Fruit fly (Drosophila melanogaster) whole organism, embryonic: Measurements from ENCODE around the gene Snx21.

Source experiments
- CG10209 ChIP-seq: fragments of 200-800 bp; sonication (Bioruptor generic); optimal IDR thresholded peaks from 3 replicates; lab custom pipeline; 2017; ENCODE audit warnings: missing biosample characterization, mild to moderate bottlenecking, missing genetic modification characterization, missing genetic modification reagents
- CG10654 ChIP-seq: fragments of 200-800 bp; sonication (Bioruptor generic); optimal IDR thresholded peaks from 2 replicates; lab custom pipeline; 2016; ENCODE audit warnings: missing biosample characterization, missing genetic modification characterization
- CG11093 ChIP-seq: fragments of 200-800 bp; sonication (Bioruptor generic); IDR thresholded peaks from 3 replicates; pipeline ENCODE4 v1.3.6; 2022; ENCODE audit warnings: missing biosample characterization, missing genetic modification characterization
- CG11504 ChIP-seq: fragments of 200-800 bp; sonication (Bioruptor generic); optimal IDR thresholded peaks from 3 replicates; lab custom pipeline; 2019; ENCODE audit warnings: missing biosample characterization, mild to moderate bottlenecking, missing genetic modification characterization, moderate library complexity
- CG11560 ChIP-seq: fragments of 200-800 bp; sonication (Bioruptor generic); IDR thresholded peaks from 3 replicates; pipeline ENCODE4 v1.3.6; 2022; ENCODE audit warnings: missing biosample characterization, missing genetic modification characterization
- CG12299 ChIP-seq: fragments of 200-800 bp; sonication (Bioruptor generic); optimal IDR thresholded peaks from 2 replicates; lab custom pipeline; 2018; ENCODE audit warnings: missing biosample characterization, mild to moderate bottlenecking, missing genetic modification characterization
- CG12391 ChIP-seq: fragments of 200-800 bp; sonication (Bioruptor generic); optimal IDR thresholded peaks from 3 replicates; lab custom pipeline; 2018; ENCODE audit warnings: missing biosample characterization, mild to moderate bottlenecking, missing genetic modification characterization, moderate library complexity
- CG12769 ChIP-seq: fragments of 200-800 bp; sonication (Bioruptor generic); optimal IDR thresholded peaks from 2 replicates; lab custom pipeline; 2019; ENCODE audit warnings: missing biosample characterization, mild to moderate bottlenecking, missing genetic modification characterization, moderate library complexity
- CG13424 ChIP-seq: fragments of 200-800 bp; sonication (Bioruptor generic); optimal IDR thresholded peaks from 2 replicates; lab custom pipeline; 2019; ENCODE audit warnings: missing biosample characterization, mild to moderate bottlenecking, missing genetic modification characterization, moderate library complexity
- CG13624 ChIP-seq: fragments of 200-800 bp; sonication (Bioruptor generic); optimal IDR thresholded peaks from 2 replicates; lab custom pipeline; 2016; ENCODE audit warnings: missing biosample characterization, missing genetic modification characterization
- CG13894 ChIP-seq: fragments of 200-800 bp; sonication (Bioruptor generic); optimal IDR thresholded peaks from 3 replicates; lab custom pipeline; 2018; ENCODE audit warnings: missing biosample characterization, mild to moderate bottlenecking, missing genetic modification characterization, moderate library complexity
- CG14441 ChIP-seq: fragments of 200-800 bp; sonication (Bioruptor generic); IDR thresholded peaks from 2 replicates; pipeline ENCODE4 v1.3.6; 2022; ENCODE audit warnings: missing biosample characterization, missing genetic modification characterization
- CG17361 ChIP-seq: fragments of 200-800 bp; sonication (Bioruptor generic); IDR thresholded peaks from 3 replicates; pipeline ENCODE4 v1.3.6; 2022; ENCODE audit warnings: missing biosample characterization, missing genetic modification characterization
- CG2199 ChIP-seq: fragments of 200-800 bp; sonication (Bioruptor generic); IDR thresholded peaks from 3 replicates; pipeline ENCODE4 v1.3.6; 2022; ENCODE audit warnings: missing biosample characterization, missing genetic modification characterization
- CG3847 ChIP-seq: fragments of 200-800 bp; sonication (Bioruptor generic); IDR thresholded peaks from 2 replicates; pipeline ENCODE4 v1.3.6; 2022; ENCODE audit warnings: missing biosample characterization, missing genetic modification characterization
- CG4707 ChIP-seq: fragments of 200-800 bp; sonication (Bioruptor generic); optimal IDR thresholded peaks from 2 replicates; lab custom pipeline; 2018; ENCODE audit warnings: missing biosample characterization, mild to moderate bottlenecking, missing genetic modification characterization, moderate library complexity
- CG6765 ChIP-seq: fragments of 200-800 bp; sonication (Bioruptor generic); optimal IDR thresholded peaks from 3 replicates; lab custom pipeline; 2017; ENCODE audit warnings: missing biosample characterization, mild to moderate bottlenecking, missing genetic modification characterization
- CG7372 ChIP-seq: fragments of 200-800 bp; sonication (Bioruptor generic); IDR thresholded peaks from 2 replicates; pipeline ENCODE4 v1.3.6; 2022; ENCODE audit warnings: missing biosample characterization, missing genetic modification characterization
- CG8281 ChIP-seq: fragments of 200-800 bp; sonication (Bioruptor generic); optimal IDR thresholded peaks from 2 replicates; lab custom pipeline; 2018; ENCODE audit warnings: missing biosample characterization, mild to moderate bottlenecking, missing genetic modification characterization, moderate library complexity
- Drgx ChIP-seq: fragments of 200-800 bp; sonication (Bioruptor generic); IDR thresholded peaks from 2 replicates; pipeline ENCODE4 v1.3.6; 2022; ENCODE audit warnings: missing biosample characterization, missing genetic modification characterization
- E2f2 ChIP-seq: fragments of 200-800 bp; sonication (Bioruptor generic); IDR thresholded peaks from 2 replicates; pipeline ENCODE4 v1.3.6; 2022; ENCODE audit warnings: missing biosample characterization, missing genetic modification characterization
- HLH4C ChIP-seq: fragments of 200-800 bp; sonication (Bioruptor generic); IDR thresholded peaks from 3 replicates; pipeline ENCODE4 v1.3.6; 2022; ENCODE audit warnings: missing biosample characterization, missing genetic modification characterization; ENCODE audit not compliant: partially characterized antibody
- Jarid2 ChIP-seq: fragments of 200-800 bp; sonication (Bioruptor generic); optimal IDR thresholded peaks from 3 replicates; lab custom pipeline; 2017; ENCODE audit warnings: mild to moderate bottlenecking, missing biosample characterization, missing genetic modification reagents, missing genetic modification characterization
- Med ChIP-seq: fragments of 200-800 bp; sonication (Bioruptor generic); peaks from one replicate; lab custom pipeline; 2016; ENCODE audit warnings: missing biosample characterization, missing genetic modification characterization, mild to moderate bottlenecking, inconsistent platforms, moderate library complexity
- Mes4 ChIP-seq: fragments of 200-800 bp; sonication (Bioruptor generic); optimal IDR thresholded peaks from 2 replicates; lab custom pipeline; 2016; ENCODE audit warnings: missing biosample characterization, missing genetic modification characterization
- Mrtf ChIP-seq: fragments of 200-800 bp; sonication (Bioruptor generic); IDR thresholded peaks from 3 replicates; pipeline ENCODE4 v1.3.6; 2022; ENCODE audit warnings: missing biosample characterization, missing genetic modification characterization
- Six4 ChIP-seq: fragments of 200-800 bp; sonication (Bioruptor generic); optimal IDR thresholded peaks from 2 replicates; lab custom pipeline; 2016; ENCODE audit warnings: missing biosample characterization, missing genetic modification characterization
- ac ChIP-seq: fragments of 200-800 bp; sonication (Bioruptor generic); optimal IDR thresholded peaks from 3 replicates; lab custom pipeline; 2017; ENCODE audit warnings: missing biosample characterization, mild to moderate bottlenecking, missing genetic modification characterization
- ara ChIP-seq: fragments of 200-800 bp; sonication (Bioruptor generic); IDR thresholded peaks from 2 replicates; pipeline ENCODE4 v1.3.6; 2022; ENCODE audit warnings: missing biosample characterization, missing genetic modification characterization
- ase ChIP-seq: fragments of 200-800 bp; sonication (Bioruptor generic); IDR thresholded peaks from 3 replicates; pipeline ENCODE4 v1.3.6; 2022; ENCODE audit warnings: missing biosample characterization, missing genetic modification characterization
- btn ChIP-seq: fragments of 200-800 bp; sonication (Bioruptor generic); optimal IDR thresholded peaks from 2 replicates; lab custom pipeline; 2016; ENCODE audit warnings: missing biosample characterization, missing genetic modification characterization
- cg ChIP-seq: fragments of 200-800 bp; sonication (Bioruptor generic); optimal IDR thresholded peaks from 3 replicates; lab custom pipeline; 2019; ENCODE audit warnings: missing biosample characterization, mild to moderate bottlenecking, missing genetic modification characterization, moderate library complexity
- chinmo ChIP-seq: fragments of 200-800 bp; sonication (Bioruptor generic); IDR thresholded peaks from 4 replicates; pipeline ENCODE4 v1.3.6; 2022; ENCODE audit warnings: missing biosample characterization, missing genetic modification characterization; ENCODE audit not compliant: partially characterized antibody
- cwo ChIP-seq: fragments of 200-800 bp; sonication (Bioruptor generic); optimal IDR thresholded peaks from 3 replicates; lab custom pipeline; 2017; ENCODE audit warnings: missing biosample characterization, missing genetic modification characterization, mild to moderate bottlenecking, moderate library complexity, missing genetic modification reagents
- dmrt99B ChIP-seq: fragments of 200-800 bp; sonication (Bioruptor generic); optimal IDR thresholded peaks from 2 replicates; lab custom pipeline; 2018; ENCODE audit warnings: missing biosample characterization, mild to moderate bottlenecking, missing genetic modification characterization, moderate library complexity
- dysf ChIP-seq: fragments of 200-800 bp; sonication (Bioruptor generic); IDR thresholded peaks from 3 replicates; pipeline ENCODE4 v1.3.6; 2022; ENCODE audit warnings: missing biosample characterization, missing genetic modification characterization
- eyg ChIP-seq: fragments of 200-800 bp; sonication (Bioruptor generic); optimal IDR thresholded peaks from 3 replicates; lab custom pipeline; 2016; ENCODE audit warnings: missing biosample characterization, missing genetic modification characterization
- ftz-f1 ChIP-seq: fragments of 200-800 bp; sonication (Bioruptor generic); optimal IDR thresholded peaks from 2 replicates; lab custom pipeline; 2016; ENCODE audit warnings: missing biosample characterization, missing genetic modification characterization
- gce ChIP-seq: fragments of 200-800 bp; sonication (Bioruptor generic); IDR thresholded peaks from 3 replicates; pipeline ENCODE4 v1.3.6; 2022; ENCODE audit warnings: missing biosample characterization, missing genetic modification characterization
- grau ChIP-seq: fragments of 200-800 bp; optimal IDR thresholded peaks from 3 replicates; lab custom pipeline; 2019; ENCODE audit warnings: missing biosample characterization, mild to moderate bottlenecking, missing genetic modification characterization, moderate library complexity
- lbe ChIP-seq: fragments of 200-800 bp; sonication (Bioruptor generic); optimal IDR thresholded peaks from 2 replicates; lab custom pipeline; 2016; ENCODE audit warnings: missing biosample characterization, mild to moderate bottlenecking, missing genetic modification characterization
- lilli ChIP-seq: fragments of 200-800 bp; sonication (Bioruptor generic); optimal IDR thresholded peaks from 3 replicates; lab custom pipeline; 2016; ENCODE audit warnings: missing biosample characterization, missing genetic modification characterization
- pb ChIP-seq: fragments of 200-800 bp; sonication (Bioruptor generic); optimal IDR thresholded peaks from 3 replicates; lab custom pipeline; 2016; ENCODE audit warnings: missing biosample characterization, missing genetic modification characterization
- prd ChIP-seq, 3 experiments: fragments of >200 bp in 2 of 3; fragments of 200-800 bp in 1 of 3; sonication (Bioruptor generic) in 1 of 3; optimal IDR thresholded peaks in 2 of 3; IDR thresholded peaks in 1 of 3; 2 replicates in 2 of 3; 3 replicates in 1 of 3; pipeline versions ENCODE4 v1.3.6 to Lab custom; 2017 to 2022; ENCODE audit warnings: missing biosample characterization in 1 of 3, missing genetic modification characterization in 1 of 3
- sob ChIP-seq: fragments of 200-800 bp; sonication (Bioruptor generic); IDR thresholded peaks from 2 replicates; pipeline ENCODE4 v1.3.6; 2022; ENCODE audit warnings: missing biosample characterization, missing genetic modification characterization
- usp ChIP-seq: fragments of >200 bp; optimal IDR thresholded peaks from 2 replicates; lab custom pipeline; 2017; ENCODE audit warnings: missing biosample characterization, missing genetic modification characterization
- vvl ChIP-seq: fragments of 200-800 bp; sonication (Bioruptor generic); IDR thresholded peaks from 2 replicates; pipeline ENCODE4 v1.3.6; 2022; ENCODE audit warnings: missing biosample characterization, missing genetic modification characterization

Snx21 gene

dm6 chr2L:2731370-2732138 lies 33.9 kb downstream of the Snx21 start (continued):
- no peak for TF ChIP-seq CG8281 (tag; lab: Kevin White, UChicago)
- no peak for TF ChIP-seq ac (GFP tag; lab: Kevin White, UChicago)
- peak; percentile 9 for TF ChIP-seq eyg (GFP tag; lab: Kevin White, UChicago)
- peak; percentile 47; the same call in 1 of the 3 replicates for TF ChIP-seq ase
- no peak for TF ChIP-seq CG4707
- TF ChIP-seq cg (GFP tag; lab: Kevin White, UChicago): peak; percentile 3
- TF ChIP-seq CG10654 (GFP tag; lab: Kevin White, UChicago): no peak
- no peak for TF ChIP-seq usp (GFP tag; lab: Kevin White, UChicago)
- TF ChIP-seq btn (GFP tag; lab: Kevin White, UChicago): no peak
- peak; percentile 39; the same call in 1 of the 3 replicates for TF ChIP-seq dysf (GFP tag; lab: Robert Waterston, UW)
- TF ChIP-seq CG13624 (GFP tag; lab: Kevin White, UChicago): peak; percentile 18
- TF ChIP-seq CG13424 (tag; lab: Kevin White, UChicago): peak; percentile 21
- no peak for TF ChIP-seq lbe (GFP tag; lab: Kevin White, UChicago)
- TF ChIP-seq lilli (GFP tag; lab: Kevin White, UChicago): peak; percentile 20
- no peak for TF ChIP-seq CG11560 (tag; lab: Robert Waterston, UW)
- 0 out of 3 replicates have a peak, but pooled peaks have one; percentile 22 for TF ChIP-seq CG11093
- peak; percentile 47; the same call in 1 of the 2 replicates for TF ChIP-seq ara (GFP tag; lab: Robert Waterston, UW)
- peak; percentile 45; the same call in 1 of the 2 replicates for TF ChIP-seq CG14441 (GFP tag; lab: Robert Waterston, UW)
- no peak for TF ChIP-seq HLH4C
- peak; percentile 0 for TF ChIP-seq Six4 (GFP tag; lab: Kevin White, UChicago)
- TF ChIP-seq dmrt99B (tag; lab: Kevin White, UChicago): peak; percentile 68
- no peak; the same call in 1 of the 2 replicates for TF ChIP-seq E2f2 (GFP tag; lab: Robert Waterston, UW)
- peak; percentile 29 for TF ChIP-seq CG12391 (tag; lab: Kevin White, UChicago)
- TF ChIP-seq, all 482 proteins: peak for 126

dm6 chr2L:2730756-2731155 lies 34.7 kb downstream of the Snx21 start:
- TF ChIP-seq CG7372: peak; percentile 91
- no peak for TF ChIP-seq ftz-f1 (GFP tag; lab: Kevin White, UChicago)
- no peak for TF ChIP-seq gce (GFP tag; lab: Robert Waterston, UW)
- no peak for TF ChIP-seq CG17361 (GFP tag; lab: Robert Waterston, UW)
- TF ChIP-seq Med: peak; percentile 28
- TF ChIP-seq CG12769: peak; percentile 9
- TF ChIP-seq CG13894 (tag; lab: Kevin White, UChicago): peak; percentile 1
- no peak for TF ChIP-seq Mes4 (GFP tag; lab: Kevin White, UChicago)

dm6 chr2L:2729882-2730281 lies 35.6 kb downstream of the Snx21 start:
- TF ChIP-seq Jarid2 (GFP tag; lab: Kevin White, UChicago) (peak; percentile 53), chinmo (GFP tag; lab: Robert Waterston, UW) (peak; percentile 65; the same call in 1 of the 4 replicates), CG3847 (peak; percentile 44; the same call in 1 of the 2 replicates), CG11504 (peak; percentile 50), CG12299 (tag; lab: Kevin White, UChicago) (no peak), cwo (peak; percentile 32), Drgx (GFP tag; lab: Robert Waterston, UW) (peak; percentile 68), vvl (GFP tag; lab: Robert Waterston, UW) (peak; percentile 54; the same call in 1 of the 2 replicates), CG10209 (GFP tag; lab: Kevin White, UChicago) (peak; percentile 28), Mrtf (GFP tag; lab: Robert Waterston, UW) (peak; percentile 65; the same call in 1 of the 3 replicates), sob (GFP tag; lab: Robert Waterston, UW) (peak; percentile 53; the same call in 1 of the 2 replicates), prd (optimal IDR thresholded peaks at IDR 0.05; lab: Kevin White, UChicago) (no peak), prd (GFP tag; IDR thresholded peaks at IDR 0.05; lab: Robert Waterston, UW) (peak; percentile 60), CG2199 (0 out of 3 replicates have a peak, but pooled peaks have one; percentile 48), pb (GFP tag; lab: Kevin White, UChicago) (no peak), grau (peak; percentile 93), CG6765 (GFP tag; lab: Kevin White, UChicago) (peak; percentile 49)
